Fruit fly (Drosophila melanogaster): ENCODE results near the gene mnb.

dm6 chrX:17887877-17888276 lies 855 bp upstream of the mnb start, which contains the start of gene CG6788:
- TF ChIP-seq CTCF (optimal IDR thresholded peaks at IDR 0.05) (no peak), CG8478 (optimal IDR thresholded peaks at IDR 0.05) (no peak)
